Worm (Caenorhabditis elegans): Measurements from ENCODE around the gene tbc-8.

The tbc-8 gene

DNA sequence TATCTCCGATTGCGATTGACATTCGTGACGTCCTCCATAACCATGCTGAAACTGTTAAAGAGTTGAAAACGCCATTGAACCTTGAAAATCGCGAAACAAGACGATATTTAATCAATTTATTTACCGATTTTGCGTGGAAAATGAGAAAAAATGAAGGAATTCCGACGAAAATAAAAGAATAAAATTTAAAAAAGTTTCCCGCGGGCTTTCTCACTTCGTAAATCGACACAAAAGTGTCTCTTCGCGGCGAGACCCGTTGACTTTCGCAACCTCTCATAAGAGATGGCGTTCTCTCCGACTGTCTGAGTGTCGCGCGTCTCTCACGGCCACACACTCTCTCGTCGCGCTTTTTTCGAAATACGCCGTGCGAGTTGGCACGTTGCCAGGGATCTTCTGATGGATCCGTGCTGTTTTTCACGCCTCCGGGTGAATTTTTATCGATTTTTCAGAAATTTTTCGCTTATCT lies 42.5 kb downstream of the tbc-8 start, which contains the start of gene hat-1 (continued):
- no peak for TF ChIP-seq lir-3 (tag; optimal IDR thresholded peaks at IDR 0.05)
- TF ChIP-seq lin-38 (GFP tag; IDR thresholded peaks at IDR 0.05), result peak; percentile 94
- no peak for TF ChIP-seq ama-1 (optimal IDR thresholded peaks at IDR 0.05)
- no peak for TF ChIP-seq daf-8 (GFP tag; IDR thresholded peaks at IDR 0.05)
- peak; percentile 64 for TF ChIP-seq php-3 (GFP tag; IDR thresholded peaks at IDR 0.05)
- no peak for TF ChIP-seq F26F4.8 (GFP tag; conservative IDR thresholded peaks at IDR 0.05)
- peak; percentile 57 for TF ChIP-seq jun-1 (tag; optimal IDR thresholded peaks at IDR 0.05)
- TF ChIP-seq egl-27 (tag; optimal IDR thresholded peaks at IDR 0.05), result no peak
- peak in 1 of 2 experiments; percentile 39 for TF ChIP-seq unc-62 (GFP tag; optimal IDR thresholded peaks at IDR 0.05 in 1 of 2)
- TF ChIP-seq unc-62 (tag; optimal IDR thresholded peaks at IDR 0.05), result no peak
- TF ChIP-seq pqm-1 (tag; optimal IDR thresholded peaks at IDR 0.05), result no peak
- TF ChIP-seq D1046.2 (GFP tag; IDR thresholded peaks at IDR 0.05), result peak; percentile 91
- TF ChIP-seq saeg-2 (GFP tag; IDR thresholded peaks at IDR 0.05), result peak; percentile 93
- peak; percentile 96 for TF ChIP-seq hlh-11 (tag; optimal IDR thresholded peaks at IDR 0.05)
- peak; percentile 45 for TF ChIP-seq Y5F2A.4 (GFP tag; optimal IDR thresholded peaks at IDR 0.05)
- TF ChIP-seq mep-1 (tag; optimal IDR thresholded peaks at IDR 0.05), result peak; percentile 95
- TF ChIP-seq F44E2.7 (GFP tag; IDR thresholded peaks at IDR 0.05), result no peak
- no peak for TF ChIP-seq zip-11 (GFP tag; IDR thresholded peaks at IDR 0.05)
- peak; percentile 97 for TF ChIP-seq T26A8.4 (GFP tag; IDR thresholded peaks at IDR 0.05)
- TF ChIP-seq snpc-4 (tag; optimal IDR thresholded peaks at IDR 0.05), result peak; percentile 18
- TF ChIP-seq ztf-11 (tag; optimal IDR thresholded peaks at IDR 0.05), result no peak
- TF ChIP-seq lin-39 (tag; optimal IDR thresholded peaks at IDR 0.05), result no peak
- peak; percentile 37 for TF ChIP-seq ceh-32 (tag; optimal IDR thresholded peaks at IDR 0.05; ENCODE audit: poor library complexity)
- TF ChIP-seq madf-9 (GFP tag; conservative IDR thresholded peaks at IDR 0.05), result peak; percentile 77; the same call in 1 of the 2 replicates
- TF ChIP-seq vab-7 (GFP tag; IDR thresholded peaks at IDR 0.05), result peak; percentile 82
- TF ChIP-seq mxl-3 (GFP tag; optimal IDR thresholded peaks at IDR 0.05), result peak; percentile 87
- peak; percentile 94 for TF ChIP-seq dmd-9 (GFP tag; IDR thresholded peaks at IDR 0.05)
- no peak for TF ChIP-seq mxl-2 (GFP tag; conservative IDR thresholded peaks at IDR 0.05)
- TF ChIP-seq F37D6.2 (tag; optimal IDR thresholded peaks at IDR 0.05), result peak; percentile 92
- TF ChIP-seq spr-3 (GFP tag; optimal IDR thresholded peaks at IDR 0.05), result peak; percentile 84
- TF ChIP-seq nhr-48 (tag; optimal IDR thresholded peaks at IDR 0.05), result peak; percentile 86
- peak; percentile 93 for TF ChIP-seq nhr-11 (tag; optimal IDR thresholded peaks at IDR 0.05)
- TF ChIP-seq nhr-111 (GFP tag; optimal IDR thresholded peaks at IDR 0.05), result no peak
- no peak for TF ChIP-seq skn-1 (tag; optimal IDR thresholded peaks at IDR 0.05)
- TF ChIP-seq duxl-1 (tag; optimal IDR thresholded peaks at IDR 0.05; ENCODE audit: poor library complexity), result peak; percentile 89
- TF ChIP-seq aha-1 (tag), result peak; percentile 99
- TF ChIP-seq fkh-10 (GFP tag; optimal IDR thresholded peaks at IDR 0.05), result peak; percentile 89
- TF ChIP-seq ctbp-1 (GFP tag; IDR thresholded peaks at IDR 0.05), result peak; percentile 96
- no peak for TF ChIP-seq dmd-8 (GFP tag; IDR thresholded peaks at IDR 0.05)
- no peak for TF ChIP-seq ceh-62 (tag; optimal IDR thresholded peaks at IDR 0.05)
- TF ChIP-seq arid-1 (GFP tag; conservative IDR thresholded peaks at IDR 0.05), result peak; percentile 94
- no peak for TF ChIP-seq madf-5 (GFP tag; IDR thresholded peaks at IDR 0.05)
- peak; percentile 73; the same call in 1 of the 2 replicates for TF ChIP-seq nhr-41 (GFP tag; IDR thresholded peaks at IDR 0.05)
- peak; percentile 89 for TF ChIP-seq nhr-25 (tag; optimal IDR thresholded peaks at IDR 0.05; ENCODE audit: borderline replicate concordance, insufficient read depth)
- TF ChIP-seq mes-2 (tag; optimal IDR thresholded peaks at IDR 0.05; ENCODE audit: poor library complexity, severe bottlenecking), result peak; percentile 92
- peak; percentile 95 for TF ChIP-seq dpl-1 (GFP tag; optimal IDR thresholded peaks at IDR 0.05)
- TF ChIP-seq zfp-2 (tag; optimal IDR thresholded peaks at IDR 0.05), result peak; percentile 92
- TF ChIP-seq hmg-1.1 (GFP tag; IDR thresholded peaks at IDR 0.05), result peak; percentile 94
- no peak for TF ChIP-seq ZK337.2 (GFP tag; IDR thresholded peaks at IDR 0.05)
- no peak for TF ChIP-seq cey-2 (tag; optimal IDR thresholded peaks at IDR 0.05; ENCODE audit: borderline replicate concordance, insufficient read depth)
- peak in 1 of 2 experiments; percentile 40 for TF ChIP-seq ZK546.5 (tag; optimal IDR thresholded peaks at IDR 0.05)

All from whole organism, L4 larva.